Fruit fly (Drosophila melanogaster): Measurements from ENCODE around the gene CG15822.

CG15822 gene

DNA sequence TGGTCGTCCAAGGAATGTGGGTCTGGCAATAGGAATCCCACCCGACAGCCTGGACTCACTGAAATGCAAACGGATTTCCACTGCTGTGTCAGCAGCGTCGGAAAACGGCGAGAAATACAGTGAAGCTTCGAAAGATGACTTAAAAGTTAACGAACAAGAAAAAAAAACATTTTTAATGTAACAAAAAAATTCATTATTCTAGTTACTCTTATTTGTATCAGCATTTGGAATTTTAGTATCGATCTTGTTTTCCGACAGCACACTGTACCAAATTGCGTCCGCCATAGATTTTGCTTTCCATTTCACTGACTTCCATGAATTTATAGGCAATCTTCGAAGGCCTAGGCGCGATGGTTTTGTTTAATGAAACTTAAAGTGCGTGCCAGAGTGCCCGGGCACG lies 1.1 kb upstream of the CG15822 start (continued):
- TF ChIP-seq CG34422 (GFP tag; IDR thresholded peaks at IDR 0.05) (peak; percentile 54; the same call in 2 of the 3 replicates), slou (GFP tag; optimal IDR thresholded peaks at IDR 0.05) (no peak), cwo (GFP tag; optimal IDR thresholded peaks at IDR 0.05) (no peak), E2f1 (GFP tag; IDR thresholded peaks at IDR 0.05) (peak; percentile 55; the same call in 1 of the 2 replicates), gt (GFP tag; IDR thresholded peaks at IDR 0.05) (no peak), CG5245 (GFP tag; optimal IDR thresholded peaks at IDR 0.05) (no peak), CG12744 (GFP tag; optimal IDR thresholded peaks at IDR 0.05) (no peak), odd (GFP tag; optimal IDR thresholded peaks at IDR 0.05) (no peak), CG15269 (tag; optimal IDR thresholded peaks at IDR 0.05) (peak; percentile 25), Mrtf (GFP tag; IDR thresholded peaks at IDR 0.05) (peak; percentile 53; the same call in 1 of the 3 replicates), NK7.1 (GFP tag; optimal IDR thresholded peaks at IDR 0.05) (no peak), Gug (GFP tag; IDR thresholded peaks at IDR 0.05) (peak; percentile 10; the same call in 1 of the 4 replicates), bcd (GFP tag; optimal IDR thresholded peaks at IDR 0.05) (no peak), Side (GFP tag; optimal IDR thresholded peaks at IDR 0.05) (no peak), Nf-YA (GFP tag; IDR thresholded peaks at IDR 0.05) (no peak), Med (GFP tag) (peak; percentile 76), grn (GFP tag; optimal IDR thresholded peaks at IDR 0.05) (no peak), Meics (GFP tag; optimal IDR thresholded peaks at IDR 0.05) (peak; percentile 19), bowl (GFP tag; IDR thresholded peaks at IDR 0.05) (no peak), Nf-YC (tag; optimal IDR thresholded peaks at IDR 0.05) (no peak), CG1024 (GFP tag; IDR thresholded peaks at IDR 0.05) (0 out of 2 replicates have a peak, but pooled peaks have one; percentile 32), esg (GFP tag; conservative IDR thresholded peaks at IDR 0.05) (0 out of 2 replicates have a peak, but pooled peaks have one; percentile 17), Lpt (GFP tag; optimal IDR thresholded peaks at IDR 0.05) (no peak), CG42726 (GFP tag; IDR thresholded peaks at IDR 0.05; ENCODE audit: partially characterized antibody) (no peak), CG11247 (GFP tag; IDR thresholded peaks at IDR 0.05) (0 out of 2 replicates have a peak, but pooled peaks have one; percentile 14), twi (tag; optimal IDR thresholded peaks at IDR 0.05) (no peak), ara (GFP tag; IDR thresholded peaks at IDR 0.05) (peak; percentile 47; the same call in 1 of the 2 replicates), h (optimal IDR thresholded peaks at IDR 0.05) (no peak), sr (GFP tag; IDR thresholded peaks at IDR 0.05) (no peak), Ada2b (GFP tag; IDR thresholded peaks at IDR 0.05) (peak; percentile 77), sna (GFP tag; IDR thresholded peaks at IDR 0.05; ENCODE audit: partially characterized antibody) (no peak), CG9876 (GFP tag; optimal IDR thresholded peaks at IDR 0.05) (no peak), crc (GFP tag; optimal IDR thresholded peaks at IDR 0.05) (no peak), fd3F (GFP tag; optimal IDR thresholded peaks at IDR 0.05) (no peak), sc (optimal IDR thresholded peaks at IDR 0.05) (no peak), sc (GFP tag; optimal IDR thresholded peaks at IDR 0.05) (no peak), CG18011 (GFP tag; optimal IDR thresholded peaks at IDR 0.05) (no peak), GATAe (GFP tag; conservative IDR thresholded peaks at IDR 0.05) (no peak), CG6272 (GFP tag; IDR thresholded peaks at IDR 0.05) (0 out of 2 replicates have a peak, but pooled peaks have one; percentile 33), CG17568 (GFP tag; optimal IDR thresholded peaks at IDR 0.05) (no peak), Mad (GFP tag; optimal IDR thresholded peaks at IDR 0.05) (no peak), CG7357 (GFP tag; IDR thresholded peaks at IDR 0.05) (peak; percentile 41; the same call in 1 of the 3 replicates), gcm2 (GFP tag; optimal IDR thresholded peaks at IDR 0.05) (no peak), al (GFP tag; IDR thresholded peaks at IDR 0.05) (no peak), run (tag; optimal IDR thresholded peaks at IDR 0.05) (no peak), Lim3 (GFP tag; IDR thresholded peaks at IDR 0.05) (no peak), CG8478 (optimal IDR thresholded peaks at IDR 0.05) (no peak), usp (GFP tag; optimal IDR thresholded peaks at IDR 0.05) (no peak), CG8281 (tag; optimal IDR thresholded peaks at IDR 0.05) (no peak), CG7556 (GFP tag; optimal IDR thresholded peaks at IDR 0.05) (no peak), CG13775 (GFP tag; optimal IDR thresholded peaks at IDR 0.05) (no peak), CG15073 (GFP tag; optimal IDR thresholded peaks at IDR 0.05) (no peak), scrt (GFP tag; optimal IDR thresholded peaks at IDR 0.05) (no peak)

Measured in whole organism, embryonic.